Worm (Caenorhabditis elegans): Measurements from ENCODE around the gene R105.1.
A peak's percentile ranks its signal among the peaks of the same experiment; 100 is the strongest.

Gene R105.1

DNA sequence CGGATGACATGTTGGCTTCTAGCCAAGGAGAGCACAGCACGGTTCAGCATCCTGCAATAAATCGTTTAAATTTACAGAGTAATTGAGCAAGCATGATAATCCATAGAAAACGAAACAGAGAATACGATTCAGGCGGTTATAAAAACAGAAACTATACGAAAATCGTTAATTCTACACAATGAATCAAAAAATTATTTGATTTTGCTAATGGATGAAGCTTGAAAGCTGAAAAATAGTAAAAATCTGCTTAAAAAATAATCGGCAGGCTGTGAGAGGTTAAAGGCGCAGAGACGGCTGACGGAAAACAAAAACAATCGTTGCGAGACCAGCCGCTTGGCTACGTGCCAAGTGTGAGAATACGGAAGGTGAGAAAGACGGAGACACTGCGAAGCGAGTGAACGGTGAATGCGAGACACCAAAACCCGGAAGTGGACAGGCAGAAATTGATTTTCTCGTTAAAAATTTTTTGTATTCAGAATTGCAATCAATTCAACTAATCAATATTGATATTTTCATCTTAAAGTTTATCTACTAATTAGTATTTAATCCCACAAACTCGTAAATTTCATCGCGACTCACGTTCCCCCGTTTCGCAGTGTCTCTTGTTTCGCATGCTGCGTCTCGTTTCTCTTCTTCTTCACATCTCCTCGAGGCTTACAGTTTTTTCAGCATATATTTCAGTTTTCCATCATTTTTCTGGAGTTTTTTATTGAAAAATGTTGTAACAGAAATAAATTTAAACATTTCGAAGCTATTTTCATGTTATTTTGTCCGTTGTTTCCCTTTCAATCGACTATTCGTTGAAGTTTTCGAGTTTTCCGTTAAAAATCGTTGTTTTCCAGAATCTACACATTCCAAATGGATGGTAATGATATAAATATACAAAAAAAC, 26.9 kb downstream of the R105.1 start, which contains the start of the genes F29B9.11 and jmjd-1.2 (continued):
- TF ChIP-seq rpc-1 (optimal IDR thresholded peaks at IDR 0.05) (no peak), rpc-1 (tag; optimal IDR thresholded peaks at IDR 0.05) (no peak), ceh-79 (tag; optimal IDR thresholded peaks at IDR 0.05) (no peak), unc-62 (GFP tag; optimal IDR thresholded peaks at IDR 0.05) (no peak), lin-40 (tag; optimal IDR thresholded peaks at IDR 0.05) (peak; percentile 92), him-1 (tag; optimal IDR thresholded peaks at IDR 0.05) (no peak), hmg-1.2 (GFP tag; IDR thresholded peaks at IDR 0.05) (peak; percentile 73), egrh-3 (GFP tag; IDR thresholded peaks at IDR 0.05) (peak; percentile 72), lin-54 (GFP tag; optimal IDR thresholded peaks at IDR 0.05) (peak; percentile 86), akir-1 (GFP tag; optimal IDR thresholded peaks at IDR 0.05) (peak; percentile 85), let-526 (GFP tag; IDR thresholded peaks at IDR 0.05) (peak; percentile 46; the same call in 1 of the 2 replicates), F37B4.10 (GFP tag; IDR thresholded peaks at IDR 0.05) (no peak), lin-26 (GFP tag; IDR thresholded peaks at IDR 0.05) (no peak), ceh-40 (GFP tag; IDR thresholded peaks at IDR 0.05) (no peak), C17E4.6 (GFP tag; IDR thresholded peaks at IDR 0.05) (peak; percentile 82; the same call in 1 of the 2 replicates), F57C9.4 (tag; optimal IDR thresholded peaks at IDR 0.05) (no peak), lsl-1 (GFP tag; optimal IDR thresholded peaks at IDR 0.05) (peak; percentile 85), dox-1 (GFP tag; IDR thresholded peaks at IDR 0.05) (peak; percentile 96), ceh-91 (GFP tag; IDR thresholded peaks at IDR 0.05) (peak; percentile 86), gei-17 (GFP tag; optimal IDR thresholded peaks at IDR 0.05) (peak; percentile 42), mes-4 (tag; optimal IDR thresholded peaks at IDR 0.05) (no peak), nhr-27 (tag; optimal IDR thresholded peaks at IDR 0.05) (no peak), ZK185.1 (tag; optimal IDR thresholded peaks at IDR 0.05; ENCODE audit: poor library complexity, severe bottlenecking) (peak; percentile 44), madf-6 (GFP tag; IDR thresholded peaks at IDR 0.05) (peak; percentile 87), B0035.1 (tag; optimal IDR thresholded peaks at IDR 0.05) (peak; percentile 63), sptf-2 (GFP tag; optimal IDR thresholded peaks at IDR 0.05) (no peak), madf-10 (tag; optimal IDR thresholded peaks at IDR 0.05) (peak; percentile 86), K11D2.4 (GFP tag; IDR thresholded peaks at IDR 0.05) (peak; percentile 80; the same call in 1 of the 2 replicates), ztf-18 (tag; optimal IDR thresholded peaks at IDR 0.05) (peak; percentile 82), ekl-4 (GFP tag; IDR thresholded peaks at IDR 0.05) (peak; percentile 79), nhr-90 (tag; optimal IDR thresholded peaks at IDR 0.05) (peak; percentile 17), nhr-120 (GFP tag; IDR thresholded peaks at IDR 0.05) (no peak), nfya-1 (tag; optimal IDR thresholded peaks at IDR 0.05; ENCODE audit: borderline replicate concordance, insufficient read depth) (no peak), F49E8.2 (tag; optimal IDR thresholded peaks at IDR 0.05; ENCODE audit: insufficient read depth) (peak; percentile 26), fkh-3 (tag; optimal IDR thresholded peaks at IDR 0.05) (no peak), T07F8.4 (tag; optimal IDR thresholded peaks at IDR 0.05) (peak; percentile 6), F23B12.7 (tag; optimal IDR thresholded peaks at IDR 0.05; ENCODE audit: insufficient read depth) (peak; percentile 0), K12H6.12 (tag; optimal IDR thresholded peaks at IDR 0.05) (peak; percentile 97), dpff-1 (tag; optimal IDR thresholded peaks at IDR 0.05) (no peak), xnd-1 (tag; optimal IDR thresholded peaks at IDR 0.05) (peak; percentile 50), Y53F4B.3 (GFP tag; IDR thresholded peaks at IDR 0.05) (no peak), T26A5.8 (tag; optimal IDR thresholded peaks at IDR 0.05) (no peak), hsf-1 (GFP tag; IDR thresholded peaks at IDR 0.05) (peak; percentile 75), bed-2 (GFP tag; IDR thresholded peaks at IDR 0.05) (peak; percentile 85), Y67H2A.10 (GFP tag; conservative IDR thresholded peaks at IDR 0.05) (0 out of 2 replicates have a peak, but pooled peaks have one; percentile 36), tbp1 (GFP tag; optimal IDR thresholded peaks at IDR 0.05) (peak; percentile 71), die-1 (tag; optimal IDR thresholded peaks at IDR 0.05) (peak; percentile 40)
